Worm (Caenorhabditis elegans): Measurements from ENCODE around the gene Y38F1A.7.

Gene Y38F1A.7

DNA sequence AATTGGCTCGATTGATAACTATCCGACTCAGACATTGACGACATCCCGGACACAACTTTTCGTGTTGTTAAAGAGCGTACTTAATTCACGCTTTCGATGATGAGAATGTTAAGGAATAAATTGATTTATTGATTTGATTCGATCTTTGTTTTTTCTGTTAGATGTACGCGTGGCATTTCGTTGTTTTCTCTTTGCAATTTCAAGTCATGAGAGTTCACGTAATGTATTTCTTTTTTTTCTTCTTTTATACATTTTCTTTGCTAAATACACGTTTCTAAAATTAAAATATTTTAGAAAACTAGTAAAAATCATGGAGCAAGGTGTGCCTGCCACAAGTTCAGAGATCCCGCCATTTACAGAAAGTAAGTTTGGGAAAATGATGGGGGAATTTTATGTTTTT, 42.9 kb downstream of the Y38F1A.7 start, which contains the start of the genes Y38F1A.1 and Y38F1A.2:
Gene Y38F1A.1 (minus strand): TSS at position 101 of the 400 bp plus-strand sequence.
Gene Y38F1A.2 (plus strand): TSS at position 289 of the 400 bp plus-strand sequence.
- TF ChIP-seq nhr-77 (tag; optimal IDR thresholded peaks at IDR 0.05): no peak
- TF ChIP-seq elt-1 (tag; optimal IDR thresholded peaks at IDR 0.05): no peak
- no peak for TF ChIP-seq ama-1 (optimal IDR thresholded peaks at IDR 0.05)
- TF ChIP-seq lsy-12 (tag; optimal IDR thresholded peaks at IDR 0.05): no peak
- no peak for TF ChIP-seq nhr-23 (tag; optimal IDR thresholded peaks at IDR 0.05)
- no peak for TF ChIP-seq nhr-12 (tag; optimal IDR thresholded peaks at IDR 0.05)
- TF ChIP-seq R02D3.7 (tag; optimal IDR thresholded peaks at IDR 0.05): no peak
- no peak for TF ChIP-seq ZK546.5 (tag; optimal IDR thresholded peaks at IDR 0.05)
- TF ChIP-seq ceh-28 (tag; optimal IDR thresholded peaks at IDR 0.05): no peak
- no peak for TF ChIP-seq ztf-11 (tag; optimal IDR thresholded peaks at IDR 0.05)
- TF ChIP-seq ceh-16 (tag; optimal IDR thresholded peaks at IDR 0.05): no peak
- no peak for TF ChIP-seq elt-3 (tag; optimal IDR thresholded peaks at IDR 0.05)
- TF ChIP-seq elt-2 (tag; optimal IDR thresholded peaks at IDR 0.05): no peak
- no peak for TF ChIP-seq nhr-67 (tag; optimal IDR thresholded peaks at IDR 0.05)
- no peak for TF ChIP-seq nhr-28 (tag; optimal IDR thresholded peaks at IDR 0.05)
- no peak for TF ChIP-seq zag-1 (tag; optimal IDR thresholded peaks at IDR 0.05)
- TF ChIP-seq fkh-10 (GFP tag; optimal IDR thresholded peaks at IDR 0.05): no peak
- TF ChIP-seq pqm-1 (tag; optimal IDR thresholded peaks at IDR 0.05): no peak

DNA sequence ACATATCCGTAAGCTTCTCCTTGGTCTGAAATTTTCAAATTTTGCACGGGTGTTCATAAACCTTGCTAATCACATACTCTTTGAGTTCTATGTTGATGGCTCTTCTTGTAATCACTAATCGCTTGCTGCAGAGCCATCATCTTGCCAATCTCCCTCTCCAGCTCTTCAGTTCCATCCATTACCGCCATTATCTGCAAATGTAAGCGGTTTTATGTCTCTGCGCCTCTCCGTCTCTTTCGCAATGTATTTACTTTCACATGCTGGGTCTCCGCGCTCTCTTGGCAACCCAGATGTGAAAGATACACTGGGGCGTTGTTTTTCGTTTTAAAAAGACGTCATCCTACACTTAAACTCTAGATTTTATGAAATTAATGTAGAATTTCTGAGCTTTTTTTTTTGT, 44.3 kb downstream of the Y38F1A.7 start:
- TF ChIP-seq eor-1 (tag; optimal IDR thresholded peaks at IDR 0.05): no peak
- TF ChIP-seq pqm-1 (tag; optimal IDR thresholded peaks at IDR 0.05): no peak
- peak; percentile 66 for TF ChIP-seq nfya-1 (tag; optimal IDR thresholded peaks at IDR 0.05; ENCODE audit: insufficient read depth)
- TF ChIP-seq pha-4 (tag; optimal IDR thresholded peaks at IDR 0.05): peak; percentile 61
- TF ChIP-seq lin-39 (tag; optimal IDR thresholded peaks at IDR 0.05): peak; percentile 63
- TF ChIP-seq egl-5 (tag; optimal IDR thresholded peaks at IDR 0.05): peak; percentile 79
- no peak for TF ChIP-seq unc-39 (tag; optimal IDR thresholded peaks at IDR 0.05)
- peak; percentile 9 for TF ChIP-seq lin-15B (tag; optimal IDR thresholded peaks at IDR 0.05)
- no peak for TF ChIP-seq lsy-12 (tag; optimal IDR thresholded peaks at IDR 0.05)
- peak; percentile 29 for TF ChIP-seq elt-2 (tag; optimal IDR thresholded peaks at IDR 0.05)
- TF ChIP-seq fos-1 (tag; optimal IDR thresholded peaks at IDR 0.05): no peak
- peak; percentile 52 for TF ChIP-seq snpc-4 (tag; optimal IDR thresholded peaks at IDR 0.05)
- no peak for TF ChIP-seq zag-1 (tag; optimal IDR thresholded peaks at IDR 0.05)
- TF ChIP-seq nhr-11 (tag; optimal IDR thresholded peaks at IDR 0.05): no peak
- no peak for TF ChIP-seq sea-2 (GFP tag; optimal IDR thresholded peaks at IDR 0.05)
- TF ChIP-seq ceh-28 (tag; optimal IDR thresholded peaks at IDR 0.05): peak; percentile 35

DNA sequence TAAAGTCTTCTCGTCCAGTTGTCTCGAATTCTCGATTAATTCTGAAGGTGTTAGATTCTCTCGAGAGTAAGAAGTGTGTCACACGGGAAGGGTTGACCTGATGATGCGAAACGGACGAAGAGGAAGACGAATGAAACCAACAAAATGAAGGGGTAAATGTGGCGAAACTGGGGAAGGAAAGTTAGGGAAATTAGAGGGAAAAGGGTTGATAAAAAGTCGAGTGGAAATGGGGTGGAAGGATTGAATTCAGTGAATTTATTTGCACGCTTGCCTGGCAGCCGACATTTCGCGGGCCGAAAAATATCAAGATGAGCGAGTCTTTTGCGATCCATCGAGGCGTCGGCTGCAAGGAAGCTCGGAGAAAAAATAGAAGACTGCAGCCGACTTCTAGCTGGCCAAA, 49.4 kb downstream of the Y38F1A.7 start, which contains the start of gene F58G1.7:
Gene F58G1.7 (minus strand): TSS at position 101 of the 400 bp plus-strand sequence.
- TF ChIP-seq nhr-237 (tag; optimal IDR thresholded peaks at IDR 0.05): no peak
- TF ChIP-seq nhr-28 (tag; optimal IDR thresholded peaks at IDR 0.05): no peak
- no peak for TF ChIP-seq mml-1 (tag; optimal IDR thresholded peaks at IDR 0.05)
- no peak for TF ChIP-seq snpc-4 (tag; optimal IDR thresholded peaks at IDR 0.05)
- no peak for TF ChIP-seq ama-1 (optimal IDR thresholded peaks at IDR 0.05)
- TF ChIP-seq nhr-11 (tag; optimal IDR thresholded peaks at IDR 0.05): no peak
- TF ChIP-seq nhr-76 (tag; optimal IDR thresholded peaks at IDR 0.05): no peak
- TF ChIP-seq hmg-11 (tag; optimal IDR thresholded peaks at IDR 0.05): no peak
- no peak for TF ChIP-seq sea-2 (GFP tag; optimal IDR thresholded peaks at IDR 0.05)
